Fruit fly (Drosophila melanogaster) Kc167 (cell line): Measurements from ENCODE around the gene CG10660.

Source experiments
- Sin3A ChIP-seq: fragments of >200 bp; optimal IDR thresholded peaks from 2 replicates; lab custom pipeline; 2018; ENCODE audit warnings: missing external identifiers
- h ChIP-seq: fragments of >200 bp; optimal IDR thresholded peaks from 3 replicates; lab custom pipeline; 2018; ENCODE audit warnings: missing external identifiers
- insv ChIP-seq: fragments of >200 bp; optimal IDR thresholded peaks from 3 replicates; lab custom pipeline; 2018; ENCODE audit warnings: missing external identifiers
- psq ChIP-seq: fragments of >200 bp; optimal IDR thresholded peaks from 2 replicates; lab custom pipeline; 2017; ENCODE audit warnings: missing external identifiers
- ttk ChIP-seq: sonication (Bioruptor generic); optimal IDR thresholded peaks from 2 replicates; lab custom pipeline; 2017; ENCODE audit warnings: missing external identifiers

DNA sequence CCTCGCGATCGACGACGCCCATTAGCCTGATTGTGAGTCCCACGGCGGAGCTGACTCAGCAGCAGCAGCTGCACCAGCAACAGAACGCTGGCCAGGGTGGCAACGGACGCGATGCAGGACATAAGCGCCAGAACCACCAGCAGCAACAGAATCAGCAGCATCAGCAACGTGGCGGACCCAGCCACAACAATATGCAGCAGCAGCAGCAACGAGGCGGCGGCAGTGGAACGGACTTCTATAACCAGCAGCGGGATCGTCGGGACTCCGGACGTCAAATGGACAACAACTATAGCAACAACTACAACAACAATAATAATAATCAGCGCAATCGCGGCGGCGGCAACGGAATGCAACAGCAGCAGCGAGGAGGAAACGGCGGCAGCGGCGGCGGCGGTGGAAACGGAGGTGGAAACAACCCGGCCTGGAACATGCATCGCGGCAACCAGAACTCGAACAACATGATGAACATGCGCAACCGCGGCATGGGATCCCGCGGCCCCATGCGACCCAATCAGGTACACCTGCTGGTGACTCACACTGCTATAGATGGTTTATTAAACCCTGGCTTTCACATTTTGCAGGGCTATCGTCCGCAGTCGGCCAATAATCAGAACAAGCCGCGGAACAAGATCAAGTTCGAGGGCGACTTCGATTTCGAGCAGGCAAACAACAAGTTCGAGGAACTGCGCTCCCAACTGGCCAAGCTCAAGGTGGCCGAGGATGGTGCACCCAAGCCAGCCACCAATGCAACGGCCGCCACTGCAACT lies 27.1 kb upstream of the CG10660 start:
- no peak for TF ChIP-seq ttk (lab: Kevin White, UChicago)
- TF ChIP-seq insv (lab: Kevin White, UChicago): no peak
- no peak for TF ChIP-seq psq
- no peak for TF ChIP-seq Sin3A (lab: Kevin White, UChicago)
- TF ChIP-seq h (lab: Kevin White, UChicago): no peak
